Worm (Caenorhabditis elegans) whole organism, L3 larva: Measurements from ENCODE around the gene bbln-1.
A peak's percentile ranks its signal among the peaks of the same experiment; 100 is the strongest.

Source experiments
- R02D3.7 ChIP-seq: fragments of 150-350 bp; optimal IDR thresholded peaks from 2 replicates; lab custom pipeline; 2014; ENCODE audit warnings: missing biosample characterization, missing genetic modification characterization
- ZK546.5 ChIP-seq: sonication (generic microtip); optimal IDR thresholded peaks from 2 replicates; lab custom pipeline; 2017; ENCODE audit warnings: missing biosample characterization, missing genetic modification characterization
- aly-2 ChIP-seq: fragments of 150-350 bp; optimal IDR thresholded peaks from 2 replicates; lab custom pipeline; 2014; ENCODE audit warnings: missing biosample characterization, missing genetic modification characterization
- ama-1 ChIP-seq: fragments of 150-350 bp; optimal IDR thresholded peaks from 2 replicates; lab custom pipeline; 2018
- ceh-16 ChIP-seq: sonication (generic microtip); optimal IDR thresholded peaks from 2 replicates; lab custom pipeline; 2017; ENCODE audit warnings: missing biosample characterization, missing genetic modification characterization
- ceh-28 ChIP-seq: fragments of 150-350 bp; optimal IDR thresholded peaks from 2 replicates; lab custom pipeline; 2014; ENCODE audit warnings: missing biosample characterization, missing genetic modification reagents, missing genetic modification characterization
- ceh-82 ChIP-seq: fragments of 150-350 bp; optimal IDR thresholded peaks from 2 replicates; lab custom pipeline; 2014; ENCODE audit warnings: missing biosample characterization, missing genetic modification characterization
- ceh-9 ChIP-seq: sonication (generic microtip); optimal IDR thresholded peaks from 2 replicates; lab custom pipeline; 2018; ENCODE audit warnings: missing biosample characterization, missing genetic modification characterization
- daf-12 ChIP-seq: fragments of 150-350 bp; optimal IDR thresholded peaks from 2 replicates; lab custom pipeline; 2014; ENCODE audit warnings: missing biosample characterization, missing genetic modification reagents, missing genetic modification characterization
- egl-27 ChIP-seq: sonication (generic microtip); optimal IDR thresholded peaks from 4 replicates; lab custom pipeline; 2017; ENCODE audit warnings: missing biosample characterization, missing genetic modification reagents, missing genetic modification characterization
- egl-5 ChIP-seq: fragments of 150-350 bp; optimal IDR thresholded peaks from 2 replicates; lab custom pipeline; 2017; ENCODE audit warnings: missing biosample characterization, missing genetic modification reagents, missing genetic modification characterization, inconsistent platforms
- elt-1 ChIP-seq: fragments of 150-350 bp; optimal IDR thresholded peaks from 2 replicates; lab custom pipeline; 2014; ENCODE audit warnings: missing biosample characterization, missing genetic modification characterization
- elt-2 ChIP-seq: sonication (generic microtip); optimal IDR thresholded peaks from 2 replicates; lab custom pipeline; 2016; ENCODE audit warnings: missing genetic modification reagents, mild to moderate bottlenecking, missing genetic modification characterization, missing compliant biosample characterization
- elt-3 ChIP-seq, 3 experiments: fragments of 150-350 bp in 1 of 3; sonication (generic microtip) in 2 of 3; optimal IDR thresholded peaks; 2 replicates in 2 of 3; 4 replicates in 1 of 3; lab custom pipeline; 2014 to 2017; ENCODE audit warnings: missing biosample characterization in 3 of 3, missing genetic modification characterization in 3 of 3
- eor-1 ChIP-seq, 2 experiments: fragments of 150-350 bp; optimal IDR thresholded peaks; 2 replicates each; lab custom pipeline; 2014 to 2018; ENCODE audit warnings: missing biosample characterization in 2 of 2, missing genetic modification characterization in 2 of 2
- fkh-10 ChIP-seq: sonication (generic microtip); optimal IDR thresholded peaks from 2 replicates; lab custom pipeline; 2017; ENCODE audit warnings: missing biosample characterization, missing genetic modification reagents, missing genetic modification characterization
- fkh-2 ChIP-seq: fragments of 150-350 bp; optimal IDR thresholded peaks from 2 replicates; lab custom pipeline; 2014; ENCODE audit warnings: missing biosample characterization, missing genetic modification reagents, missing genetic modification characterization
- fos-1 ChIP-seq: fragments of 150-350 bp; optimal IDR thresholded peaks from 2 replicates; lab custom pipeline; 2014; ENCODE audit warnings: missing biosample characterization, missing genetic modification characterization
- hmg-11 ChIP-seq: sonication (generic microtip); optimal IDR thresholded peaks from 2 replicates; lab custom pipeline; 2016; ENCODE audit warnings: missing genetic modification characterization, missing compliant biosample characterization
- jun-1 ChIP-seq: fragments of 150-350 bp; optimal IDR thresholded peaks from 2 replicates; lab custom pipeline; 2014; ENCODE audit warnings: missing biosample characterization, missing genetic modification reagents, missing genetic modification characterization
- lin-15B ChIP-seq: fragments of 150-350 bp; optimal IDR thresholded peaks from 2 replicates; lab custom pipeline; 2014; ENCODE audit warnings: missing biosample characterization, missing genetic modification characterization
- lin-39 ChIP-seq: fragments of 150-350 bp; optimal IDR thresholded peaks from 2 replicates; lab custom pipeline; 2018; ENCODE audit warnings: missing biosample characterization, missing genetic modification reagents, missing genetic modification characterization
- lsy-12 ChIP-seq: sonication (generic microtip); optimal IDR thresholded peaks from 2 replicates; lab custom pipeline; 2016; ENCODE audit warnings: mild to moderate bottlenecking, missing genetic modification characterization, missing compliant biosample characterization
- mdl-1 ChIP-seq: fragments of 150-350 bp; optimal IDR thresholded peaks from 2 replicates; lab custom pipeline; 2014; ENCODE audit warnings: missing biosample characterization, missing genetic modification characterization
- mml-1 ChIP-seq: fragments of 150-350 bp; sonication (generic microtip); optimal IDR thresholded peaks from 3 replicates; lab custom pipeline; 2014; ENCODE audit warnings: missing biosample characterization, missing genetic modification characterization
- nfya-1 ChIP-seq: sonication (generic microtip); optimal IDR thresholded peaks from 2 replicates; lab custom pipeline; 2017; ENCODE audit warnings: missing genetic modification characterization, mild to moderate bottlenecking, missing compliant biosample characterization, antibody characterized with exemption, moderate library complexity; ENCODE audit not compliant: insufficient read depth
- nhr-11 ChIP-seq: fragments of 150-350 bp; optimal IDR thresholded peaks from 2 replicates; lab custom pipeline; 2014; ENCODE audit warnings: missing biosample characterization, missing genetic modification characterization
- nhr-12 ChIP-seq: fragments of 150-350 bp; optimal IDR thresholded peaks from 2 replicates; lab custom pipeline; 2014; ENCODE audit warnings: missing biosample characterization, missing genetic modification characterization
- nhr-23 ChIP-seq: fragments of 150-350 bp; optimal IDR thresholded peaks from 2 replicates; lab custom pipeline; 2014; ENCODE audit warnings: missing biosample characterization, missing genetic modification reagents, missing genetic modification characterization
- nhr-237 ChIP-seq: fragments of 150-350 bp; optimal IDR thresholded peaks from 2 replicates; lab custom pipeline; 2014; ENCODE audit warnings: missing biosample characterization, missing genetic modification characterization
- nhr-25 ChIP-seq: sonication (generic microtip); optimal IDR thresholded peaks from 2 replicates; lab custom pipeline; 2017; ENCODE audit warnings: missing biosample characterization, missing genetic modification characterization
- nhr-28 ChIP-seq: fragments of 150-350 bp; optimal IDR thresholded peaks from 2 replicates; lab custom pipeline; 2014; ENCODE audit warnings: missing biosample characterization, missing genetic modification characterization
- nhr-43 ChIP-seq: sonication (generic microtip); optimal IDR thresholded peaks from 2 replicates; lab custom pipeline; 2016; ENCODE audit warnings: mild to moderate bottlenecking, missing genetic modification characterization, missing compliant biosample characterization; ENCODE audit not compliant: poor library complexity, severe bottlenecking
- nhr-67 ChIP-seq: fragments of 150-350 bp; optimal IDR thresholded peaks from 2 replicates; lab custom pipeline; 2014; ENCODE audit warnings: missing biosample characterization, missing genetic modification characterization
- nhr-76 ChIP-seq: fragments of 150-350 bp; sonication (generic microtip); optimal IDR thresholded peaks from 5 replicates; lab custom pipeline; 2014; ENCODE audit warnings: missing biosample characterization, missing genetic modification characterization
- nhr-77 ChIP-seq: fragments of 150-350 bp; optimal IDR thresholded peaks from 2 replicates; lab custom pipeline; 2014; ENCODE audit warnings: missing biosample characterization, missing genetic modification characterization
- pha-4 ChIP-seq: fragments of 150-350 bp; optimal IDR thresholded peaks from 2 replicates; lab custom pipeline; 2014; ENCODE audit warnings: missing biosample characterization, missing genetic modification reagents, missing genetic modification characterization
- pqm-1 ChIP-seq: fragments of 150-350 bp; optimal IDR thresholded peaks from 2 replicates; lab custom pipeline; 2017; ENCODE audit warnings: missing biosample characterization, missing genetic modification characterization, inconsistent platforms
- sea-2 ChIP-seq: fragments of 150-350 bp; sonication (generic microtip); optimal IDR thresholded peaks from 4 replicates; lab custom pipeline; 2014; ENCODE audit warnings: missing biosample characterization, missing genetic modification reagents, missing genetic modification characterization
- skn-1 ChIP-seq: fragments of 150-350 bp; optimal IDR thresholded peaks from 2 replicates; lab custom pipeline; 2014; ENCODE audit warnings: missing biosample characterization, missing genetic modification characterization
- snpc-4 ChIP-seq: fragments of 150-350 bp; optimal IDR thresholded peaks from 2 replicates; lab custom pipeline; 2014; ENCODE audit warnings: missing biosample characterization, missing genetic modification characterization
- tbx-2 ChIP-seq: sonication (generic microtip); optimal IDR thresholded peaks from 2 replicates; lab custom pipeline; 2016; ENCODE audit warnings: mild to moderate bottlenecking, missing genetic modification characterization, missing compliant biosample characterization
- unc-39 ChIP-seq: sonication (generic microtip); optimal IDR thresholded peaks from 4 replicates; lab custom pipeline; 2017; ENCODE audit warnings: missing biosample characterization, missing genetic modification characterization
- unc-62 ChIP-seq: fragments of 150-350 bp; sonication (generic microtip); optimal IDR thresholded peaks from 4 replicates; lab custom pipeline; 2014; ENCODE audit warnings: missing biosample characterization, missing genetic modification reagents, missing genetic modification characterization
- zag-1 ChIP-seq: fragments of 150-350 bp; optimal IDR thresholded peaks from 2 replicates; lab custom pipeline; 2014; ENCODE audit warnings: missing biosample characterization, missing genetic modification characterization
- ztf-11 ChIP-seq: fragments of 150-350 bp; optimal IDR thresholded peaks from 2 replicates; lab custom pipeline; 2014; ENCODE audit warnings: missing biosample characterization, missing genetic modification characterization
- ztf-4 ChIP-seq: fragments of 150-350 bp; optimal IDR thresholded peaks from 2 replicates; lab custom pipeline; 2014; ENCODE audit warnings: missing biosample characterization, missing genetic modification characterization

bbln-1 gene

DNA sequence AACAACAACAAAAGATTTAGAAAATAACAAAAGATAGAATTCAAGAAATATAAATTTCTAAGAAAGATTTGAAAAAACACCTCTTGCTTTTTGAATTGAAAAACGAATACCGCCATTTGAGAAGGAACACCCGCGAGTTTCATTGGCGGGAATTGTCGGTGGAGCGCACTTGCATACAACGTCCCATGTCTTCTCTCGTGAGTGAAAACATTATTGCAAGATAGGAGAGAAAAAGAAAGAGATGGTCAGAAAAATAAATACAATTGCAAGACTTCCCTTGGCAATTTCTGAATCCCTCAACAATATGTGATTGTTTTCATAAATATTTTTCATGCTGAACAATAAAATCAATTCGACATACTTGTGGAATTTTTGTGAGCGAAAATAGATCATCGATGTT, 46.1 kb downstream of the bbln-1 start, which contains the start of gene K10B3.5 (continued):
- TF ChIP-seq aly-2 (tag; lab: Kevin White, UChicago) (no peak), lsy-12 (tag; lab: Kevin White, UChicago) (no peak), mdl-1 (no peak), tbx-2 (tag; lab: Kevin White, UChicago) (no peak), nhr-11 (no peak), hmg-11 (peak; percentile 65)

DNA sequence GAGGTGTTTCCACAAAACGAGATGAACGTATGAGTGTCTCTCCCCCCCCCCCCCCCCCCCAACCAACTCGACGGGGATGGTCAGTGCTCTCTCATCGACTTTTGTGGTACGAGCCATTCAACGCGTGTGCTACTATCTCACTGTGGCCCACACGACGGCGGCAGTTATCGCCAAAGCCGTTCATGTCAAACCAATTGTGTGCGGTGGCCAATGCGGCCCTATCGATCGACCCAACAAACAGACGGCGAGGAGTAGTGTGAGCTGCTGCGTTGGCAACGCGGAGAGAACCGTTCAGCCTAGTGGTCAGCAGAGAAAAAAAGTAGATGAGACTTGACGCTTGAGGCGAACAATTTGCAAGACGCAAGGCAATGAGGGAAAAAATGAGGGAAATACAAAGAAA, 49.4 kb downstream of the bbln-1 start:
- TF ChIP-seq nhr-11 (no peak), fos-1 (tag; lab: Kevin White, UChicago) (no peak), lin-39 (tag; lab: Kevin White, UChicago) (peak; percentile 67), nhr-43 (tag; lab: Kevin White, UChicago) (no peak), hmg-11 (peak; percentile 48), elt-3 (tag; optimal IDR thresholded peaks at IDR 0.05; lab: Kevin White, UChicago) (no peak), egl-27 (tag; lab: Kevin White, UChicago) (no peak), zag-1 (tag; lab: Kevin White, UChicago) (no peak), lsy-12 (tag; lab: Kevin White, UChicago) (no peak), eor-1 (tag; optimal IDR thresholded peaks at IDR 0.05; lab: Kevin White, UChicago) (no peak), ceh-82 (no peak), nhr-76 (tag; lab: Kevin White, UChicago) (no peak), mml-1 (tag; lab: Kevin White, UChicago) (no peak), nfya-1 (tag; lab: Kevin White, UChicago) (peak; percentile 63), mdl-1 (no peak), fkh-2 (tag; lab: Kevin White, UChicago) (no peak), ceh-28 (peak; percentile 21), nhr-28 (no peak), ztf-4 (no peak), skn-1 (tag; lab: Kevin White, UChicago) (no peak), snpc-4 (tag; lab: Kevin White, UChicago) (peak; percentile 1), nhr-12 (tag; lab: Kevin White, UChicago) (no peak), unc-62 (GFP tag; lab: Kevin White, UChicago) (no peak), elt-1 (tag; lab: Kevin White, UChicago) (no peak), ZK546.5 (tag; lab: Kevin White, UChicago) (no peak), pha-4 (tag; lab: Kevin White, UChicago) (no peak), egl-5 (tag; lab: Kevin White, UChicago) (peak; percentile 7), unc-39 (tag; lab: Kevin White, UChicago) (no peak), daf-12 (tag; lab: Kevin White, UChicago) (no peak), elt-2 (peak; percentile 28), jun-1 (tag; lab: Kevin White, UChicago) (no peak), ama-1 (lab: Kevin White, UChicago) (no peak), nhr-77 (no peak), fkh-10 (GFP tag; lab: Kevin White, UChicago) (no peak), nhr-25 (tag; lab: Kevin White, UChicago) (no peak), ztf-11 (tag; lab: Kevin White, UChicago) (no peak), lin-15B (tag; lab: Kevin White, UChicago) (no peak), tbx-2 (tag; lab: Kevin White, UChicago) (no peak), pqm-1 (no peak), nhr-237 (tag; lab: Kevin White, UChicago) (no peak), nhr-67 (tag; lab: Kevin White, UChicago) (no peak), nhr-23 (tag; lab: Kevin White, UChicago) (no peak), sea-2 (GFP tag; lab: Kevin White, UChicago) (no peak), aly-2 (tag; lab: Kevin White, UChicago) (no peak), ceh-16 (tag; lab: Kevin White, UChicago) (no peak), R02D3.7 (no peak), ceh-9 (tag; lab: Kevin White, UChicago) (no peak)
